Fruit fly (Drosophila melanogaster) whole organism, wandering third instar larva: Measurements from ENCODE around the gene Tgs1.

ENCODE experiments used
- Dif ChIP-seq: fragments of 200-275, 200-300 bp; sonication (Bioruptor generic); optimal IDR thresholded peaks from 2 replicates; lab custom pipeline; 2018; ENCODE audit warnings: missing biosample characterization, missing genetic modification characterization; ENCODE audit not compliant: partially characterized antibody
- Myc ChIP-seq: fragments of >200 bp; optimal IDR thresholded peaks from 2 replicates; lab custom pipeline; 2017
- N ChIP-seq: fragments of >200 bp; optimal IDR thresholded peaks from 2 replicates; lab custom pipeline; 2018; ENCODE audit warnings: missing biosample characterization, missing external identifiers, missing genetic modification characterization
- OdsH ChIP-seq: fragments of 200-800 bp; sonication (Bioruptor generic); optimal IDR thresholded peaks from 2 replicates; lab custom pipeline; 2016; ENCODE audit warnings: missing biosample characterization, mild to moderate bottlenecking, missing genetic modification characterization
- ey ChIP-seq: fragments of 200-800 bp; sonication (Bioruptor generic); optimal IDR thresholded peaks from 2 replicates; lab custom pipeline; 2016; ENCODE audit warnings: missing biosample characterization, missing genetic modification characterization
- h ChIP-seq: fragments of 200-800 bp; sonication (Bioruptor generic); optimal IDR thresholded peaks from 3 replicates; lab custom pipeline; 2016; ENCODE audit warnings: missing biosample characterization, mild to moderate bottlenecking, missing genetic modification characterization
- jim ChIP-seq: fragments of 175-275, 200-325 bp; sonication (Bioruptor generic); optimal IDR thresholded peaks from 2 replicates; lab custom pipeline; 2016; ENCODE audit warnings: missing biosample characterization, mild to moderate bottlenecking, missing genetic modification characterization
- lola ChIP-seq: fragments of >200 bp; optimal IDR thresholded peaks from 2 replicates; lab custom pipeline; 2017; ENCODE audit warnings: missing biosample characterization, missing genetic modification characterization
- psq ChIP-seq: fragments of 200-800 bp; sonication (Bioruptor generic); optimal IDR thresholded peaks from 3 replicates; lab custom pipeline; 2017; ENCODE audit warnings: missing biosample characterization, mild to moderate bottlenecking, missing genetic modification characterization, moderate library complexity

DNA sequence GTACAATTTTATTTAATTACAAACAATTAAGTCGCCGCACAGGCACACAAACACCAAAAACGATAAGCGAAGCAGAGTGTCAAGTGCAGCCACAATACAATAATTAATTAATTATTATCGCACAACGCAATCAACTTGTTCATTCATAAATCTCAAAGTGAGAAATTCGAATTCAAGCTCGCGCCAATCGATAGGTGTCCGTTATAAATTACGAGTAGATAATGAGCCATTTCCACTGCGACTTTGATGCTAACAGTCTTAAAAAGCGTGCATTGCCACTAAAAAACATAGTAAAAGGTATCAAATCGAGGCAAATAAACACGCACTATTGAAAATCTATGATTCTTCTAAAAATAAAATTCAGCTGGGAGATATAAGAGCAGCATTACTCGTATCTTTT, 25.1 kb upstream of the Tgs1 start:
- no peak for TF ChIP-seq ey (GFP tag; lab: Kevin White, UChicago)
- no peak for TF ChIP-seq psq
- no peak for TF ChIP-seq OdsH (GFP tag; lab: Kevin White, UChicago)
- TF ChIP-seq h, result no peak
- no peak for TF ChIP-seq Myc (lab: Kevin White, UChicago)
- no peak for TF ChIP-seq N (GFP tag; lab: Kevin White, UChicago)
- no peak for TF ChIP-seq Dif (GFP tag; lab: Kevin White, UChicago)
- TF ChIP-seq jim (GFP tag; lab: Kevin White, UChicago), result no peak
- TF ChIP-seq lola (GFP tag; lab: Kevin White, UChicago), result no peak
